Worm (Caenorhabditis elegans) whole organism, L4 larva: ENCODE measurements around the gene M176.5.

ENCODE experiments used
- daf-16 ChIP-seq, 3 experiments: sonication (generic microtip); optimal IDR thresholded peaks; 2 replicates each; lab custom pipeline; 2016 to 2017; ENCODE audit warnings: missing genetic modification characterization in 3 of 3, missing genetic modification reagents in 3 of 3, mild to moderate bottlenecking in 2 of 3, missing compliant biosample characterization in 2 of 3, missing biosample characterization in 1 of 3, moderate library complexity in 1 of 3
- nhr-10 ChIP-seq: fragments of 150-350 bp; optimal IDR thresholded peaks from 2 replicates; lab custom pipeline; 2014; ENCODE audit warnings: missing biosample characterization, missing genetic modification characterization
- nhr-6 ChIP-seq: fragments of 150-350 bp; optimal IDR thresholded peaks from 2 replicates; lab custom pipeline; 2014; ENCODE audit warnings: missing biosample characterization, missing genetic modification characterization
- pha-4 ChIP-seq, 2 experiments: fragments of 150-350 bp in 1 of 2; fragments of 200-800 bp in 1 of 2; sonication (Bioruptor generic) in 1 of 2; IDR thresholded peaks in 1 of 2; optimal IDR thresholded peaks in 1 of 2; 2 replicates each; pipeline versions ENCODE4 v1.3.6 to Lab custom; 2014 to 2022; ENCODE audit warnings: missing genetic modification characterization in 2 of 2, missing genetic modification reagents in 2 of 2, missing biosample characterization in 1 of 2, missing compliant biosample characterization in 1 of 2
- snpc-4 ChIP-seq: fragments of 150-350 bp; optimal IDR thresholded peaks from 2 replicates; lab custom pipeline; 2014; ENCODE audit warnings: missing biosample characterization, missing genetic modification characterization
- zag-1 ChIP-seq: fragments of 150-350 bp; optimal IDR thresholded peaks from 2 replicates; lab custom pipeline; 2014; ENCODE audit warnings: missing biosample characterization, missing genetic modification characterization

ce11 chrII:9468414-9468813 is 40.9 kb upstream of the M176.5 start, which contains the start of gene chil-23:
- TF ChIP-seq nhr-10 (tag; lab: Kevin White, UChicago) (no peak), zag-1 (no peak), daf-16 (GFP tag; optimal IDR thresholded peaks at IDR 0.05; lab: Kevin White, UChicago) (no peak), daf-16 (tag; optimal IDR thresholded peaks at IDR 0.05; lab: Kevin White, UChicago) (peak; percentile 70), snpc-4 (tag; lab: Kevin White, UChicago) (no peak), nhr-6 (tag; lab: Kevin White, UChicago) (no peak), pha-4 (GFP tag; IDR thresholded peaks at IDR 0.05; lab: Robert Waterston, UW) (no peak), pha-4 (tag; optimal IDR thresholded peaks at IDR 0.05; lab: Kevin White, UChicago) (no peak)
